Fruit fly (Drosophila melanogaster) whole organism, embryonic: ENCODE measurements around the gene mei-218.

Source experiments
- ATbp ChIP-seq: fragments of 200-800 bp; sonication (Bioruptor generic); optimal IDR thresholded peaks from 2 replicates; lab custom pipeline; 2017; ENCODE audit warnings: missing biosample characterization, mild to moderate bottlenecking, missing genetic modification characterization, missing genetic modification reagents
- Abd-B ChIP-seq: fragments of 200-800 bp; sonication (Bioruptor generic); optimal IDR thresholded peaks from 2 replicates; lab custom pipeline; 2018; ENCODE audit warnings: missing biosample characterization, mild to moderate bottlenecking, missing genetic modification characterization, moderate library complexity
- BEAF-32 ChIP-seq: fragments of 200-800 bp; sonication (Bioruptor generic); optimal IDR thresholded peaks from 3 replicates; lab custom pipeline; 2017; ENCODE audit warnings: missing biosample characterization, missing genetic modification characterization, mild to moderate bottlenecking, moderate library complexity, missing genetic modification reagents
- CG12155 ChIP-seq: fragments of 200-800 bp; sonication (Bioruptor generic); optimal IDR thresholded peaks from 3 replicates; lab custom pipeline; 2016; ENCODE audit warnings: missing biosample characterization, missing genetic modification characterization
- CG12219 ChIP-seq: fragments of 200-800 bp; sonication (Bioruptor generic); optimal IDR thresholded peaks from 3 replicates; lab custom pipeline; 2018; ENCODE audit warnings: missing biosample characterization, mild to moderate bottlenecking, missing genetic modification characterization
- CG16815 ChIP-seq: fragments of 200-800 bp; sonication (Bioruptor generic); optimal IDR thresholded peaks from 3 replicates; lab custom pipeline; 2017; ENCODE audit warnings: missing biosample characterization, mild to moderate bottlenecking, missing genetic modification characterization
- CG17612 ChIP-seq: fragments of 200-800 bp; sonication (Bioruptor generic); IDR thresholded peaks from 2 replicates; pipeline ENCODE4 v1.3.6; 2022; ENCODE audit warnings: missing biosample characterization, missing genetic modification characterization
- CG18476 ChIP-seq: fragments of 200-800 bp; sonication (Bioruptor generic); optimal IDR thresholded peaks from 2 replicates; lab custom pipeline; 2016; ENCODE audit warnings: missing biosample characterization, mild to moderate bottlenecking, missing genetic modification characterization
- CG3065 ChIP-seq: fragments of 200-800 bp; sonication (Bioruptor generic); optimal IDR thresholded peaks from 2 replicates; lab custom pipeline; 2016; ENCODE audit warnings: missing biosample characterization, missing genetic modification characterization
- CG4360 ChIP-seq: fragments of 200-800 bp; sonication (Bioruptor generic); IDR thresholded peaks from 2 replicates; pipeline ENCODE4 v1.3.6; 2022; ENCODE audit warnings: missing biosample characterization, missing genetic modification characterization
- CG4617 ChIP-seq: fragments of 200-800 bp; sonication (Bioruptor generic); optimal IDR thresholded peaks from 3 replicates; lab custom pipeline; 2016; ENCODE audit warnings: missing biosample characterization, missing genetic modification characterization, borderline replicate concordance
- CG6272 ChIP-seq: fragments of 200-800 bp; sonication (Bioruptor generic); IDR thresholded peaks from 2 replicates; pipeline ENCODE4 v1.3.6; 2022; ENCODE audit warnings: missing biosample characterization, missing genetic modification characterization
- CG7928 ChIP-seq: fragments of 200-800 bp; sonication (Bioruptor generic); optimal IDR thresholded peaks from 2 replicates; lab custom pipeline; 2017; ENCODE audit warnings: missing biosample characterization, mild to moderate bottlenecking, missing genetic modification characterization
- CG9932 ChIP-seq: fragments of 200-800 bp; sonication (Bioruptor generic); IDR thresholded peaks from 2 replicates; pipeline ENCODE4 v1.3.6; 2022; ENCODE audit warnings: missing biosample characterization, missing genetic modification characterization
- CoRest ChIP-seq: fragments of 200-800 bp; sonication (Bioruptor generic); optimal IDR thresholded peaks from 3 replicates; lab custom pipeline; 2018; ENCODE audit warnings: missing biosample characterization, mild to moderate bottlenecking, missing genetic modification characterization, moderate library complexity
- Deaf1 ChIP-seq: fragments of 200-800 bp; optimal IDR thresholded peaks from 3 replicates; lab custom pipeline; 2019; ENCODE audit warnings: missing biosample characterization, mild to moderate bottlenecking, missing genetic modification characterization, moderate library complexity
- Doc3 ChIP-seq: fragments of 200-800 bp; sonication (Bioruptor generic); IDR thresholded peaks from 3 replicates; pipeline ENCODE4 v1.3.6; 2022; ENCODE audit warnings: missing biosample characterization, missing genetic modification characterization; ENCODE audit not compliant: partially characterized antibody
- Dp ChIP-seq: fragments of 200-800 bp; sonication (Bioruptor generic); optimal IDR thresholded peaks from 2 replicates; lab custom pipeline; 2018; ENCODE audit warnings: missing biosample characterization, mild to moderate bottlenecking, missing genetic modification characterization, moderate library complexity
- Drgx ChIP-seq: fragments of 200-800 bp; sonication (Bioruptor generic); IDR thresholded peaks from 2 replicates; pipeline ENCODE4 v1.3.6; 2022; ENCODE audit warnings: missing biosample characterization, missing genetic modification characterization
- E2f2 ChIP-seq: fragments of 200-800 bp; sonication (Bioruptor generic); IDR thresholded peaks from 2 replicates; pipeline ENCODE4 v1.3.6; 2022; ENCODE audit warnings: missing biosample characterization, missing genetic modification characterization
- Ets65A ChIP-seq: fragments of 200-800 bp; sonication (Bioruptor generic); peaks from one replicate; lab custom pipeline; 2016; ENCODE audit warnings: missing biosample characterization, missing genetic modification characterization
- HmgZ ChIP-seq: fragments of 200-800 bp; sonication (Bioruptor generic); optimal IDR thresholded peaks from 2 replicates; lab custom pipeline; 2018; ENCODE audit warnings: missing biosample characterization, mild to moderate bottlenecking, missing genetic modification characterization
- Jarid2 ChIP-seq: fragments of 200-800 bp; sonication (Bioruptor generic); optimal IDR thresholded peaks from 3 replicates; lab custom pipeline; 2017; ENCODE audit warnings: mild to moderate bottlenecking, missing biosample characterization, missing genetic modification reagents, missing genetic modification characterization
- Mad ChIP-seq: fragments of 200-800 bp; sonication (Bioruptor generic); optimal IDR thresholded peaks from 2 replicates; lab custom pipeline; 2016; ENCODE audit warnings: missing biosample characterization, missing genetic modification characterization
- Nf-YB ChIP-seq: fragments of 200-800 bp; sonication (Bioruptor generic); optimal IDR thresholded peaks from 3 replicates; lab custom pipeline; 2019; ENCODE audit warnings: missing biosample characterization, mild to moderate bottlenecking, missing genetic modification characterization, moderate library complexity
- Poxn ChIP-seq: fragments of 200-800 bp; sonication (Bioruptor generic); IDR thresholded peaks from 2 replicates; pipeline ENCODE4 v1.3.6; 2022; ENCODE audit warnings: missing biosample characterization, missing genetic modification characterization
- Ravus ChIP-seq: fragments of 200-800 bp; sonication (Bioruptor generic); IDR thresholded peaks from 2 replicates; pipeline ENCODE4 v1.3.6; 2022; ENCODE audit warnings: missing biosample characterization, missing genetic modification characterization
- Rfx ChIP-seq: fragments of 200-800 bp; sonication (Bioruptor generic); IDR thresholded peaks from 2 replicates; pipeline ENCODE4 v1.3.6; 2022; ENCODE audit warnings: missing biosample characterization, missing genetic modification characterization
- Sox102F ChIP-seq: fragments of 200-800 bp; sonication (Bioruptor generic); optimal IDR thresholded peaks from 2 replicates; lab custom pipeline; 2018; ENCODE audit warnings: missing biosample characterization, mild to moderate bottlenecking, missing genetic modification characterization, moderate library complexity
- Xbp1 ChIP-seq: fragments of 200-800 bp; sonication (Bioruptor generic); optimal IDR thresholded peaks from 3 replicates; lab custom pipeline; 2016; ENCODE audit warnings: missing biosample characterization, mild to moderate bottlenecking, missing genetic modification characterization
- Xrp1 ChIP-seq: fragments of 200-800 bp; sonication (Bioruptor generic); IDR thresholded peaks from 2 replicates; pipeline ENCODE4 v1.3.6; 2022; ENCODE audit warnings: missing biosample characterization, missing genetic modification characterization
- abd-A ChIP-seq: fragments of 200-800 bp; sonication (Bioruptor generic); optimal IDR thresholded peaks from 3 replicates; lab custom pipeline; 2019; ENCODE audit warnings: missing biosample characterization, mild to moderate bottlenecking, missing genetic modification characterization, moderate library complexity
- da ChIP-seq: fragments of 200-800 bp; sonication (Bioruptor generic); optimal IDR thresholded peaks from 2 replicates; lab custom pipeline; 2016; ENCODE audit warnings: missing biosample characterization, missing genetic modification characterization
- ems ChIP-seq: fragments of 200-800 bp; sonication (Bioruptor generic); optimal IDR thresholded peaks from 3 replicates; lab custom pipeline; 2016; ENCODE audit warnings: missing biosample characterization, missing genetic modification characterization
- fd3F ChIP-seq: fragments of 200-800 bp; sonication (Bioruptor generic); optimal IDR thresholded peaks from 2 replicates; lab custom pipeline; 2018; ENCODE audit warnings: missing biosample characterization, mild to moderate bottlenecking, missing genetic modification characterization, moderate library complexity
- gcm2 ChIP-seq: fragments of 200-800 bp; sonication (Bioruptor generic); optimal IDR thresholded peaks from 2 replicates; lab custom pipeline; 2016; ENCODE audit warnings: missing biosample characterization, missing genetic modification characterization
- ind ChIP-seq: fragments of 200-800 bp; sonication (Bioruptor generic); optimal IDR thresholded peaks from 3 replicates; lab custom pipeline; 2016; ENCODE audit warnings: missing biosample characterization, missing genetic modification characterization
- jumu ChIP-seq: fragments of 200-800 bp; sonication (Bioruptor generic); optimal IDR thresholded peaks from 3 replicates; lab custom pipeline; 2016; ENCODE audit warnings: missing biosample characterization, missing genetic modification characterization
- kah ChIP-seq: fragments of 200-800 bp; sonication (Bioruptor generic); optimal IDR thresholded peaks from 2 replicates; lab custom pipeline; 2018; ENCODE audit warnings: missing biosample characterization, mild to moderate bottlenecking, missing genetic modification characterization
- kay ChIP-seq: fragments of 200-800 bp; sonication (Bioruptor generic); optimal IDR thresholded peaks from 2 replicates; lab custom pipeline; 2016; ENCODE audit warnings: missing biosample characterization, missing genetic modification characterization
- klu ChIP-seq: fragments of 200-800 bp; sonication (Bioruptor generic); IDR thresholded peaks from 2 replicates; pipeline ENCODE4 v1.3.6; 2022; ENCODE audit warnings: missing biosample characterization, missing genetic modification characterization
- knrl ChIP-seq: fragments of 200-800 bp; sonication (Bioruptor generic); IDR thresholded peaks from 3 replicates; pipeline ENCODE4 v1.3.6; 2022; ENCODE audit warnings: missing biosample characterization, missing genetic modification characterization; ENCODE audit not compliant: partially characterized antibody
- nom ChIP-seq: fragments of 200-800 bp; sonication (Bioruptor generic); optimal IDR thresholded peaks from 2 replicates; lab custom pipeline; 2017; ENCODE audit warnings: missing biosample characterization, missing genetic modification characterization, mild to moderate bottlenecking, moderate library complexity, missing genetic modification reagents
- pb ChIP-seq: fragments of 200-800 bp; sonication (Bioruptor generic); optimal IDR thresholded peaks from 3 replicates; lab custom pipeline; 2016; ENCODE audit warnings: missing biosample characterization, missing genetic modification characterization
- ranshi ChIP-seq: fragments of 200-800 bp; sonication (Bioruptor generic); IDR thresholded peaks from 2 replicates; pipeline ENCODE4 v1.3.6; 2022; ENCODE audit warnings: missing biosample characterization, missing genetic modification characterization
- slp2 ChIP-seq: fragments of 200-800 bp; sonication (Bioruptor generic); optimal IDR thresholded peaks from 2 replicates; lab custom pipeline; 2016; ENCODE audit warnings: missing biosample characterization, missing genetic modification characterization
- stc ChIP-seq: fragments of 200-800 bp; sonication (Bioruptor generic); IDR thresholded peaks from 2 replicates; pipeline ENCODE4 v1.3.6; 2022; ENCODE audit warnings: missing biosample characterization, missing genetic modification characterization
- trh ChIP-seq: fragments of 200-800 bp; sonication (Bioruptor generic); optimal IDR thresholded peaks from 2 replicates; lab custom pipeline; 2016; ENCODE audit warnings: missing biosample characterization, missing genetic modification characterization
- unc-4 ChIP-seq: fragments of 200-800 bp; sonication (Bioruptor generic); IDR thresholded peaks from 2 replicates; pipeline ENCODE4 v1.3.6; 2022; ENCODE audit warnings: missing biosample characterization, missing genetic modification characterization; ENCODE audit not compliant: partially characterized antibody
- unpg ChIP-seq: fragments of 200-800 bp; sonication (Bioruptor generic); optimal IDR thresholded peaks from 3 replicates; lab custom pipeline; 2018; ENCODE audit warnings: missing biosample characterization, mild to moderate bottlenecking, missing genetic modification characterization, moderate library complexity
- yki ChIP-seq: fragments of >200 bp; optimal IDR thresholded peaks from 3 replicates; lab custom pipeline; 2018

Gene mei-218

dm6 chrX:17178484-17178921 is 35.7 kb upstream of the mei-218 start (continued):
- TF ChIP-seq kah (GFP tag; lab: Kevin White, UChicago) (peak; percentile 93), Drgx (GFP tag; lab: Robert Waterston, UW) (peak; percentile 99), knrl (no peak), jumu (GFP tag; lab: Kevin White, UChicago) (peak; percentile 90), Nf-YB (peak; percentile 19), Jarid2 (GFP tag; lab: Kevin White, UChicago) (peak; percentile 84), unpg (no peak), CG12155 (GFP tag; lab: Kevin White, UChicago) (peak; percentile 77), Rfx (GFP tag; lab: Robert Waterston, UW) (peak; percentile 98), Dp (GFP tag; lab: Kevin White, UChicago) (no peak), Doc3 (0 out of 3 replicates have a peak, but pooled peaks have one; percentile 17), CG18476 (GFP tag; lab: Kevin White, UChicago) (peak; percentile 97), CG7928 (peak; percentile 64), ranshi (peak; percentile 99), ind (GFP tag; lab: Kevin White, UChicago) (peak; percentile 96), ems (GFP tag; lab: Kevin White, UChicago) (peak; percentile 92), nom (GFP tag; lab: Kevin White, UChicago) (peak; percentile 94), CG9932 (GFP tag; lab: Robert Waterston, UW) (peak; percentile 73), pb (GFP tag; lab: Kevin White, UChicago) (peak; percentile 94), CoRest (tag; lab: Kevin White, UChicago) (no peak), slp2 (GFP tag; lab: Kevin White, UChicago) (peak; percentile 87), yki (lab: Kevin White, UChicago) (peak; percentile 89), stc (peak; percentile 99), CG4360 (GFP tag; lab: Robert Waterston, UW) (peak; percentile 88), Xrp1 (GFP tag; lab: Robert Waterston, UW) (peak; percentile 100), trh (GFP tag; lab: Kevin White, UChicago) (peak; percentile 96), fd3F (GFP tag; lab: Kevin White, UChicago) (peak; percentile 94), CG17612 (GFP tag; lab: Robert Waterston, UW) (peak; percentile 97), kay (GFP tag; lab: Kevin White, UChicago) (peak; percentile 97), CG3065 (no peak), HmgZ (tag; lab: Kevin White, UChicago) (no peak), Ets65A (GFP tag; lab: Kevin White, UChicago) (peak; percentile 99), Sox102F (GFP tag; lab: Kevin White, UChicago) (no peak), abd-A (peak; percentile 65), Deaf1 (tag; lab: Kevin White, UChicago) (peak; percentile 86), Xbp1 (GFP tag; lab: Kevin White, UChicago) (no peak), unc-4 (GFP tag; lab: Robert Waterston, UW) (no peak), Ravus (GFP tag; lab: Robert Waterston, UW) (peak; percentile 96), Abd-B (GFP tag; lab: Kevin White, UChicago) (no peak), Poxn (peak; percentile 52), CG12219 (GFP tag; lab: Kevin White, UChicago) (peak; percentile 91), Mad (GFP tag; lab: Kevin White, UChicago) (no peak), BEAF-32 (GFP tag; lab: Kevin White, UChicago) (no peak), klu (GFP tag; lab: Robert Waterston, UW) (peak; percentile 97), ATbp (GFP tag; lab: Kevin White, UChicago) (no peak), CG4617 (peak; percentile 79), CG6272 (GFP tag; lab: Robert Waterston, UW) (peak; percentile 99), da (peak; percentile 15), gcm2 (no peak), CG16815 (no peak), E2f2 (GFP tag; lab: Robert Waterston, UW) (peak; percentile 82)
